Worm (Caenorhabditis elegans): Measurements from ENCODE around the gene rps-23.

ce11 chrIV:12432340-12432739 is 41.5 kb upstream of the rps-23 start, which contains the start of gene clec-184:
- no peak for TF ChIP-seq pha-4 (tag; optimal IDR thresholded peaks at IDR 0.05)
- no peak for TF ChIP-seq unc-130 (GFP tag; optimal IDR thresholded peaks at IDR 0.05)
- no peak for TF ChIP-seq mcd-1 (GFP tag; IDR thresholded peaks at IDR 0.05)
- no peak for TF ChIP-seq tlf-1 (GFP tag; optimal IDR thresholded peaks at IDR 0.05)
- no peak for TF ChIP-seq T07F8.4 (tag; optimal IDR thresholded peaks at IDR 0.05)
- no peak for TF ChIP-seq ztf-22 (GFP tag; optimal IDR thresholded peaks at IDR 0.05)
- no peak for TF ChIP-seq unc-62 (GFP tag; optimal IDR thresholded peaks at IDR 0.05)
- no peak for TF ChIP-seq ceh-27 (GFP tag; optimal IDR thresholded peaks at IDR 0.05)
- TF ChIP-seq athp-1 (tag; optimal IDR thresholded peaks at IDR 0.05) = no peak
- no peak for TF ChIP-seq lin-54 (GFP tag; optimal IDR thresholded peaks at IDR 0.05)
- TF ChIP-seq dpff-1 (tag; optimal IDR thresholded peaks at IDR 0.05) = no peak
- no peak for TF ChIP-seq nhr-90 (tag; optimal IDR thresholded peaks at IDR 0.05)
- TF ChIP-seq tbx-9 (tag; optimal IDR thresholded peaks at IDR 0.05; ENCODE audit: borderline replicate concordance) = no peak
- TF ChIP-seq fkh-3 (tag; optimal IDR thresholded peaks at IDR 0.05) = no peak

Measured in whole organism, young adult.